Fruit fly (Drosophila melanogaster) whole organism, embryonic: ENCODE data around the gene mmy.

Source experiments
- CG11560 ChIP-seq: fragments of 200-800 bp; sonication (Bioruptor generic); IDR thresholded peaks from 3 replicates; pipeline ENCODE4 v1.3.6; 2022; ENCODE audit warnings: missing biosample characterization, missing genetic modification characterization
- CG1529 ChIP-seq: fragments of 200-800 bp; sonication (Bioruptor generic); optimal IDR thresholded peaks from 3 replicates; lab custom pipeline; 2018; ENCODE audit warnings: missing biosample characterization, missing genetic modification characterization
- CG4854 ChIP-seq: fragments of 200-800 bp; sonication (Bioruptor generic); optimal IDR thresholded peaks from 2 replicates; lab custom pipeline; 2016; ENCODE audit warnings: missing biosample characterization, missing genetic modification characterization, inconsistent platforms
- CG9876 ChIP-seq: fragments of 200-800 bp; sonication (Bioruptor generic); optimal IDR thresholded peaks from 2 replicates; lab custom pipeline; 2016; ENCODE audit warnings: missing biosample characterization, missing genetic modification characterization
- Lhr ChIP-seq: fragments of 200-800 bp; sonication (Bioruptor generic); optimal IDR thresholded peaks from 3 replicates; lab custom pipeline; 2017; ENCODE audit warnings: mild to moderate bottlenecking, missing biosample characterization, missing genetic modification reagents, missing genetic modification characterization
- Vsx1 ChIP-seq: fragments of 200-800 bp; sonication (Bioruptor generic); optimal IDR thresholded peaks from 2 replicates; lab custom pipeline; 2017; ENCODE audit warnings: missing biosample characterization, mild to moderate bottlenecking, missing genetic modification characterization, missing genetic modification reagents
- amos ChIP-seq: fragments of 200-800 bp; sonication (Bioruptor generic); IDR thresholded peaks from 2 replicates; pipeline ENCODE4 v1.3.6; 2022; ENCODE audit warnings: missing biosample characterization, missing genetic modification characterization; ENCODE audit not compliant: partially characterized antibody
- unpg ChIP-seq: fragments of 200-800 bp; sonication (Bioruptor generic); optimal IDR thresholded peaks from 3 replicates; lab custom pipeline; 2018; ENCODE audit warnings: missing biosample characterization, mild to moderate bottlenecking, missing genetic modification characterization, moderate library complexity

DNA sequence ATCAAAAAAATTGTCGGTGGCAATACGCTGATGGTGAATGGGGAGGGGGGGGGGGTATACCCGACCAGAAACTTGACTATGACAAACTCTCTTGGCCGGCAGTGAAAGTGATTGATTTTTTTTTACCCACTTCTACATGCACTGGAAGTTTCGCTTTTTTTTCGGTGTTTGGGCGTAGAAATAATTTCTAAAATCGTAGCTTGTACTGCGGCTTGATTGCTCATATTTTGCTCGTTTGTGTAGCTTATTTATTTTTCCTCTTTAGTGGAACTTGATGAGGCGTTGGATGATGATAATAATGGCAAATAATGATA is 30.0 kb upstream of the mmy start:
- TF ChIP-seq CG4854 (GFP tag; lab: Kevin White, UChicago) (no peak), CG1529 (GFP tag; lab: Kevin White, UChicago) (no peak), amos (GFP tag; lab: Robert Waterston, UW) (no peak), Vsx1 (GFP tag; lab: Kevin White, UChicago) (no peak), unpg (GFP tag; lab: Kevin White, UChicago) (no peak), CG11560 (tag; lab: Robert Waterston, UW) (no peak), CG9876 (GFP tag; lab: Kevin White, UChicago) (no peak), Lhr (GFP tag; lab: Kevin White, UChicago) (no peak)
